Worm (Caenorhabditis elegans) whole organism, midembryonic: ENCODE results near the gene W03C9.8.

Experiments used
- T22C8.4 ChIP-seq: fragments of 200-800 bp; sonication (Bioruptor generic); IDR thresholded peaks from 2 replicates; pipeline ENCODE4 v1.3.6; 2022; ENCODE audit warnings: missing genetic modification characterization, missing compliant biosample characterization
- cog-1 ChIP-seq: sonication (generic microtip); optimal IDR thresholded peaks from 2 replicates; lab custom pipeline; 2016; ENCODE audit warnings: missing genetic modification characterization, missing compliant biosample characterization
- flt-1 ChIP-seq: fragments of 200-800 bp; sonication (Bioruptor generic); IDR thresholded peaks from 2 replicates; pipeline ENCODE4 v1.3.6; 2022; ENCODE audit warnings: missing genetic modification characterization, missing compliant biosample characterization
- klf-2 ChIP-seq: fragments of 200-800 bp; sonication (Bioruptor generic); conservative IDR thresholded peaks from 2 replicates; pipeline ENCODE4 v1.3.6; 2022; ENCODE audit warnings: missing genetic modification reagents, missing genetic modification characterization, missing compliant biosample characterization
- med-1 ChIP-seq: sonication (generic microtip); optimal IDR thresholded peaks from 2 replicates; lab custom pipeline; 2017; ENCODE audit warnings: missing genetic modification characterization, mild to moderate bottlenecking, missing compliant biosample characterization, antibody characterized with exemption, missing genetic modification reagents; ENCODE audit not compliant: insufficient read depth
- ref-1 ChIP-seq: fragments of 200-800 bp; sonication (Bioruptor generic); conservative IDR thresholded peaks from 2 replicates; pipeline ENCODE4 v1.3.6; 2022; ENCODE audit warnings: missing genetic modification reagents, missing genetic modification characterization, missing compliant biosample characterization
- tab-1 ChIP-seq: fragments of 200-800 bp; sonication (Bioruptor generic); IDR thresholded peaks from 2 replicates; pipeline ENCODE4 v1.3.6; 2022; ENCODE audit warnings: missing genetic modification characterization, missing compliant biosample characterization
- ztf-23 ChIP-seq: fragments of 200-800 bp; sonication (Bioruptor generic); IDR thresholded peaks from 2 replicates; pipeline ENCODE4 v1.3.6; 2022; ENCODE audit warnings: missing genetic modification reagents, missing genetic modification characterization, missing compliant biosample characterization
- ztf-29 ChIP-seq: fragments of 200-800 bp; sonication (Bioruptor generic); IDR thresholded peaks from 2 replicates; pipeline ENCODE4 v1.3.6; 2022; ENCODE audit warnings: missing genetic modification reagents, missing genetic modification characterization, missing compliant biosample characterization

The W03C9.8 gene

ce11 chrII:11948459-11948858 is at the start of gene W03C9.8:
W03C9.8 (plus strand) TSS chrII:11948759.
- TF ChIP-seq T22C8.4 (GFP tag; lab: Robert Waterston, UW) (no peak), flt-1 (GFP tag; lab: Robert Waterston, UW) (no peak), ztf-29 (GFP tag; lab: Robert Waterston, UW) (no peak), ztf-23 (GFP tag; lab: Robert Waterston, UW) (no peak), cog-1 (no peak), tab-1 (GFP tag; lab: Robert Waterston, UW) (no peak), ref-1 (GFP tag; lab: Robert Waterston, UW) (no peak), med-1 (GFP tag; lab: Kevin White, UChicago) (no peak)

ce11 chrII:11899761-11900160 is 48.8 kb upstream of the W03C9.8 start:
- TF ChIP-seq ref-1 (GFP tag; lab: Robert Waterston, UW) (no peak), flt-1 (GFP tag; lab: Robert Waterston, UW) (no peak), med-1 (GFP tag; lab: Kevin White, UChicago) (no peak), ztf-23 (GFP tag; lab: Robert Waterston, UW) (no peak), T22C8.4 (GFP tag; lab: Robert Waterston, UW) (no peak), tab-1 (GFP tag; lab: Robert Waterston, UW) (no peak), cog-1 (no peak), klf-2 (no peak), ztf-29 (GFP tag; lab: Robert Waterston, UW) (no peak)

- no peak for TF ChIP-seq klf-2
- TF ChIP-seq flt-1 (GFP tag; lab: Robert Waterston, UW) = no peak
- no peak for TF ChIP-seq T22C8.4 (GFP tag; lab: Robert Waterston, UW)
- TF ChIP-seq ztf-29 (GFP tag; lab: Robert Waterston, UW) = no peak
- no peak for TF ChIP-seq ztf-23 (GFP tag; lab: Robert Waterston, UW)
- TF ChIP-seq cog-1 = no peak
- no peak for TF ChIP-seq med-1 (GFP tag; lab: Kevin White, UChicago)
- no peak for TF ChIP-seq ref-1 (GFP tag; lab: Robert Waterston, UW)
- TF ChIP-seq tab-1 (GFP tag; lab: Robert Waterston, UW) = no peak
Measured at ce11 chrII:11901110-11901509, 47.4 kb upstream of the W03C9.8 start, which contains the start of gene vab-23. vab-23 (minus strand) TSS chrII:11901210.

- TF ChIP-seq cog-1 = peak; percentile 31
- no peak for TF ChIP-seq T22C8.4 (GFP tag; lab: Robert Waterston, UW)
Measured at ce11 chrII:11902203-11902602, 46.4 kb upstream of the W03C9.8 start.

ce11 chrII:11905023-11905422 is 43.5 kb upstream of the W03C9.8 start:
- TF ChIP-seq med-1 (GFP tag; lab: Kevin White, UChicago) = no peak
- TF ChIP-seq T22C8.4 (GFP tag; lab: Robert Waterston, UW) = no peak
- TF ChIP-seq ztf-29 (GFP tag; lab: Robert Waterston, UW) = no peak; the same call in 1 of the 2 replicates
- no peak for TF ChIP-seq flt-1 (GFP tag; lab: Robert Waterston, UW)
- no peak for TF ChIP-seq ref-1 (GFP tag; lab: Robert Waterston, UW)
- TF ChIP-seq cog-1 = no peak
- TF ChIP-seq ztf-23 (GFP tag; lab: Robert Waterston, UW) = no peak
- TF ChIP-seq tab-1 (GFP tag; lab: Robert Waterston, UW) = no peak
- TF ChIP-seq klf-2 = no peak

ce11 chrII:11906217-11906616 is 42.3 kb upstream of the W03C9.8 start, which contains the start of gene ZK930.4:
ZK930.4 (plus strand) TSS chrII:11906517.
- TF ChIP-seq T22C8.4 (GFP tag; lab: Robert Waterston, UW) (no peak), ztf-29 (GFP tag; lab: Robert Waterston, UW) (no peak), ref-1 (GFP tag; lab: Robert Waterston, UW) (no peak), cog-1 (no peak), klf-2 (no peak), ztf-23 (GFP tag; lab: Robert Waterston, UW) (no peak), flt-1 (GFP tag; lab: Robert Waterston, UW) (no peak), tab-1 (GFP tag; lab: Robert Waterston, UW) (no peak), med-1 (GFP tag; lab: Kevin White, UChicago) (no peak)

- TF ChIP-seq med-1 (GFP tag; lab: Kevin White, UChicago) (no peak), ztf-23 (GFP tag; lab: Robert Waterston, UW) (no peak), klf-2 (no peak), tab-1 (GFP tag; lab: Robert Waterston, UW) (no peak), ztf-29 (GFP tag; lab: Robert Waterston, UW) (no peak), T22C8.4 (GFP tag; lab: Robert Waterston, UW) (no peak), cog-1 (no peak), flt-1 (GFP tag; lab: Robert Waterston, UW) (no peak), ref-1 (GFP tag; lab: Robert Waterston, UW) (no peak)
Measured at ce11 chrII:11910569-11910968, 38.0 kb upstream of the W03C9.8 start.

- TF ChIP-seq flt-1 (GFP tag; lab: Robert Waterston, UW) = no peak
- no peak for TF ChIP-seq T22C8.4 (GFP tag; lab: Robert Waterston, UW)
- no peak for TF ChIP-seq ref-1 (GFP tag; lab: Robert Waterston, UW)
- no peak for TF ChIP-seq tab-1 (GFP tag; lab: Robert Waterston, UW)
- no peak for TF ChIP-seq klf-2
- no peak for TF ChIP-seq med-1 (GFP tag; lab: Kevin White, UChicago)
- TF ChIP-seq ztf-29 (GFP tag; lab: Robert Waterston, UW) = no peak
- no peak for TF ChIP-seq cog-1
- TF ChIP-seq ztf-23 (GFP tag; lab: Robert Waterston, UW) = no peak
Measured at ce11 chrII:11914304-11914703, 34.3 kb upstream of the W03C9.8 start, which contains the start of gene ZK930.7. ZK930.7 (plus strand) TSS chrII:11914604.

- TF ChIP-seq klf-2 (no peak), med-1 (GFP tag; lab: Kevin White, UChicago) (no peak), ztf-29 (GFP tag; lab: Robert Waterston, UW) (no peak), ref-1 (GFP tag; lab: Robert Waterston, UW) (no peak)
Measured at ce11 chrII:11915770-11916554, 32.6 kb upstream of the W03C9.8 start, which contains the start of the genes vps-15 and hmg-12. vps-15 (minus strand) TSS chrII:11915852. hmg-12 (plus strand) TSS chrII:11916513.
